Fruit fly (Drosophila melanogaster) whole organism, embryonic: ENCODE results near the gene Rpp30.

ENCODE experiments used
- Adf1 ChIP-seq: fragments of 200-800 bp; sonication (Bioruptor generic); IDR thresholded peaks from 2 replicates; pipeline ENCODE4 v1.3.6; 2022; ENCODE audit warnings: missing biosample characterization, missing genetic modification characterization
- B-H2 ChIP-seq: fragments of 200-800 bp; sonication (Bioruptor generic); optimal IDR thresholded peaks from 2 replicates; lab custom pipeline; 2018; ENCODE audit warnings: missing biosample characterization, mild to moderate bottlenecking, missing genetic modification characterization
- CG1024 ChIP-seq: fragments of 200-800 bp; sonication (Bioruptor generic); IDR thresholded peaks from 2 replicates; pipeline ENCODE4 v1.3.6; 2022; ENCODE audit warnings: missing biosample characterization, missing genetic modification characterization
- CG10431 ChIP-seq: fragments of 200-800 bp; sonication (Bioruptor generic); optimal IDR thresholded peaks from 3 replicates; lab custom pipeline; 2018; ENCODE audit warnings: missing biosample characterization, mild to moderate bottlenecking, missing genetic modification characterization
- CG11398 ChIP-seq: fragments of 200-800 bp; sonication (Bioruptor generic); optimal IDR thresholded peaks from 2 replicates; lab custom pipeline; 2016; ENCODE audit warnings: missing biosample characterization, missing genetic modification characterization
- CG11723 ChIP-seq: fragments of 200-800 bp; sonication (Bioruptor generic); optimal IDR thresholded peaks from 2 replicates; lab custom pipeline; 2017; ENCODE audit warnings: missing biosample characterization, mild to moderate bottlenecking, missing genetic modification characterization
- CG12236 ChIP-seq: fragments of 200-800 bp; sonication (Bioruptor generic); optimal IDR thresholded peaks from 2 replicates; lab custom pipeline; 2016; ENCODE audit warnings: missing biosample characterization, missing genetic modification characterization
- CG12659 ChIP-seq: fragments of 200-800 bp; sonication (Bioruptor generic); optimal IDR thresholded peaks from 3 replicates; lab custom pipeline; 2017; ENCODE audit warnings: mild to moderate bottlenecking, missing biosample characterization, missing genetic modification reagents, missing genetic modification characterization
- CG13424 ChIP-seq: fragments of 200-800 bp; sonication (Bioruptor generic); optimal IDR thresholded peaks from 2 replicates; lab custom pipeline; 2019; ENCODE audit warnings: missing biosample characterization, mild to moderate bottlenecking, missing genetic modification characterization, moderate library complexity
- CG13624 ChIP-seq: fragments of 200-800 bp; sonication (Bioruptor generic); optimal IDR thresholded peaks from 2 replicates; lab custom pipeline; 2016; ENCODE audit warnings: missing biosample characterization, missing genetic modification characterization
- CG13775 ChIP-seq: fragments of 200-800 bp; sonication (Bioruptor generic); optimal IDR thresholded peaks from 3 replicates; lab custom pipeline; 2017; ENCODE audit warnings: missing biosample characterization, mild to moderate bottlenecking, missing genetic modification characterization
- CG14050 ChIP-seq: fragments of 200-800 bp; sonication (Bioruptor generic); IDR thresholded peaks from 3 replicates; pipeline ENCODE4 v1.3.6; 2022; ENCODE audit warnings: missing biosample characterization, missing genetic modification characterization
- CG14441 ChIP-seq: fragments of 200-800 bp; sonication (Bioruptor generic); IDR thresholded peaks from 2 replicates; pipeline ENCODE4 v1.3.6; 2022; ENCODE audit warnings: missing biosample characterization, missing genetic modification characterization
- CG15011 ChIP-seq: fragments of 200-800 bp; sonication (Bioruptor generic); optimal IDR thresholded peaks from 3 replicates; lab custom pipeline; 2018; ENCODE audit warnings: missing biosample characterization, mild to moderate bottlenecking, missing genetic modification characterization
- CG15601 ChIP-seq: fragments of 200-800 bp; sonication (Bioruptor generic); optimal IDR thresholded peaks from 3 replicates; lab custom pipeline; 2019; ENCODE audit warnings: missing biosample characterization, mild to moderate bottlenecking, missing genetic modification characterization, moderate library complexity
- CG1647 ChIP-seq: fragments of 200-800 bp; sonication (Bioruptor generic); optimal IDR thresholded peaks from 3 replicates; lab custom pipeline; 2016; ENCODE audit warnings: missing biosample characterization, missing genetic modification characterization
- CG17385 ChIP-seq: fragments of 200-800 bp; sonication (Bioruptor generic); optimal IDR thresholded peaks from 3 replicates; lab custom pipeline; 2018; ENCODE audit warnings: missing biosample characterization, mild to moderate bottlenecking, missing genetic modification characterization
- CG18262 ChIP-seq: fragments of 200-800 bp; optimal IDR thresholded peaks from 3 replicates; lab custom pipeline; 2019; ENCODE audit warnings: missing biosample characterization, mild to moderate bottlenecking, missing genetic modification characterization, moderate library complexity
- CG2116 ChIP-seq: fragments of 200-800 bp; sonication (Bioruptor generic); optimal IDR thresholded peaks from 3 replicates; lab custom pipeline; 2018; ENCODE audit warnings: missing biosample characterization, mild to moderate bottlenecking, missing genetic modification characterization
- CG2199 ChIP-seq: fragments of 200-800 bp; sonication (Bioruptor generic); IDR thresholded peaks from 3 replicates; pipeline ENCODE4 v1.3.6; 2022; ENCODE audit warnings: missing biosample characterization, missing genetic modification characterization
- CG3163 ChIP-seq: fragments of 200-800 bp; sonication (Bioruptor generic); optimal IDR thresholded peaks from 3 replicates; lab custom pipeline; 2016; ENCODE audit warnings: missing biosample characterization, missing genetic modification characterization
- CG4820 ChIP-seq: fragments of 200-800 bp; sonication (Bioruptor generic); optimal IDR thresholded peaks from 3 replicates; lab custom pipeline; 2016; ENCODE audit warnings: missing biosample characterization, missing genetic modification characterization
- CG9727 ChIP-seq: fragments of 200-800 bp; sonication (Bioruptor generic); optimal IDR thresholded peaks from 3 replicates; lab custom pipeline; 2017; ENCODE audit warnings: missing biosample characterization, mild to moderate bottlenecking, missing genetic modification characterization
- CHES-1-like ChIP-seq: fragments of 200-800 bp; sonication (Bioruptor generic); optimal IDR thresholded peaks from 2 replicates; lab custom pipeline; 2016; ENCODE audit warnings: missing biosample characterization, missing genetic modification characterization
- CoRest ChIP-seq: fragments of 200-800 bp; sonication (Bioruptor generic); optimal IDR thresholded peaks from 3 replicates; lab custom pipeline; 2018; ENCODE audit warnings: missing biosample characterization, mild to moderate bottlenecking, missing genetic modification characterization, moderate library complexity
- CrebB ChIP-seq: fragments of 200-800 bp; sonication (Bioruptor generic); optimal IDR thresholded peaks from 3 replicates; lab custom pipeline; 2018; ENCODE audit warnings: missing biosample characterization, mild to moderate bottlenecking, missing genetic modification characterization
- D19A ChIP-seq: fragments of 200-800 bp; optimal IDR thresholded peaks from 3 replicates; lab custom pipeline; 2019; ENCODE audit warnings: missing biosample characterization, mild to moderate bottlenecking, missing genetic modification characterization, moderate library complexity
- Deaf1 ChIP-seq: fragments of 200-800 bp; optimal IDR thresholded peaks from 3 replicates; lab custom pipeline; 2019; ENCODE audit warnings: missing biosample characterization, mild to moderate bottlenecking, missing genetic modification characterization, moderate library complexity
- Dip2 ChIP-seq: fragments of 200-800 bp; sonication (Bioruptor generic); IDR thresholded peaks from 2 replicates; pipeline ENCODE4 v1.3.6; 2022; ENCODE audit warnings: missing biosample characterization, missing genetic modification characterization
- Dref ChIP-seq: fragments of 200-800 bp; sonication (Bioruptor generic); IDR thresholded peaks from 2 replicates; pipeline ENCODE4 v1.3.6; 2022; ENCODE audit warnings: missing biosample characterization, missing genetic modification characterization
- Drgx ChIP-seq: fragments of 200-800 bp; sonication (Bioruptor generic); IDR thresholded peaks from 2 replicates; pipeline ENCODE4 v1.3.6; 2022; ENCODE audit warnings: missing biosample characterization, missing genetic modification characterization
- HmgZ ChIP-seq: fragments of 200-800 bp; sonication (Bioruptor generic); optimal IDR thresholded peaks from 2 replicates; lab custom pipeline; 2018; ENCODE audit warnings: missing biosample characterization, mild to moderate bottlenecking, missing genetic modification characterization
- Hmr ChIP-seq: fragments of 200-800 bp; sonication (Bioruptor generic); optimal IDR thresholded peaks from 3 replicates; lab custom pipeline; 2017; ENCODE audit warnings: mild to moderate bottlenecking, missing biosample characterization, missing genetic modification reagents, missing genetic modification characterization
- MBD-R2 ChIP-seq: fragments of 200-800 bp; sonication (Bioruptor generic); IDR thresholded peaks from 2 replicates; pipeline ENCODE4 v1.3.6; 2022; ENCODE audit warnings: missing biosample characterization, missing genetic modification characterization
- Mes4 ChIP-seq: fragments of 200-800 bp; sonication (Bioruptor generic); optimal IDR thresholded peaks from 2 replicates; lab custom pipeline; 2016; ENCODE audit warnings: missing biosample characterization, missing genetic modification characterization
- Scr ChIP-seq: fragments of 200-800 bp; sonication (Bioruptor generic); IDR thresholded peaks from 2 replicates; pipeline ENCODE4 v1.3.6; 2022; ENCODE audit warnings: missing biosample characterization, missing genetic modification characterization; ENCODE audit not compliant: partially characterized antibody
- Sox100B ChIP-seq: fragments of 200-800 bp; sonication (Bioruptor generic); optimal IDR thresholded peaks from 3 replicates; lab custom pipeline; 2018; ENCODE audit warnings: missing biosample characterization, mild to moderate bottlenecking, missing genetic modification characterization
- YL-1 ChIP-seq: fragments of 200-800 bp; sonication (Bioruptor generic); optimal IDR thresholded peaks from 3 replicates; lab custom pipeline; 2017; ENCODE audit warnings: missing biosample characterization, mild to moderate bottlenecking, missing genetic modification characterization
- ac ChIP-seq: fragments of 200-800 bp; sonication (Bioruptor generic); optimal IDR thresholded peaks from 3 replicates; lab custom pipeline; 2017; ENCODE audit warnings: missing biosample characterization, mild to moderate bottlenecking, missing genetic modification characterization
- ase ChIP-seq: fragments of 200-800 bp; sonication (Bioruptor generic); IDR thresholded peaks from 3 replicates; pipeline ENCODE4 v1.3.6; 2022; ENCODE audit warnings: missing biosample characterization, missing genetic modification characterization
- bsh ChIP-seq, 2 experiments: fragments of 200-800 bp; sonication (Bioruptor generic); optimal IDR thresholded peaks; 2 replicates each; lab custom pipeline; 2017 to 2018; ENCODE audit warnings: mild to moderate bottlenecking in 2 of 2, missing biosample characterization in 2 of 2, missing genetic modification characterization in 2 of 2, moderate library complexity in 1 of 2
- gem ChIP-seq: fragments of 200-800 bp; sonication (Bioruptor generic); optimal IDR thresholded peaks from 2 replicates; lab custom pipeline; 2019; ENCODE audit warnings: missing biosample characterization, mild to moderate bottlenecking, missing genetic modification characterization, moderate library complexity
- kni ChIP-seq: fragments of 200-800 bp; sonication (Bioruptor generic); optimal IDR thresholded peaks from 3 replicates; lab custom pipeline; 2017; ENCODE audit warnings: mild to moderate bottlenecking, missing biosample characterization, missing genetic modification reagents, missing genetic modification characterization
- lilli ChIP-seq: fragments of 200-800 bp; sonication (Bioruptor generic); optimal IDR thresholded peaks from 3 replicates; lab custom pipeline; 2016; ENCODE audit warnings: missing biosample characterization, missing genetic modification characterization
- mirr ChIP-seq: fragments of 200-800 bp; sonication (Bioruptor generic); optimal IDR thresholded peaks from 3 replicates; lab custom pipeline; 2018; ENCODE audit warnings: missing biosample characterization, mild to moderate bottlenecking, missing genetic modification characterization
- odd ChIP-seq: fragments of 200-800 bp; sonication (Bioruptor generic); optimal IDR thresholded peaks from 2 replicates; lab custom pipeline; 2017; ENCODE audit warnings: missing biosample characterization, mild to moderate bottlenecking, missing genetic modification characterization
- onecut ChIP-seq: fragments of 200-800 bp; sonication (Bioruptor generic); IDR thresholded peaks from 2 replicates; pipeline ENCODE4 v1.3.6; 2022; ENCODE audit warnings: missing biosample characterization, missing genetic modification characterization
- p53 ChIP-seq: fragments of 200-800 bp; sonication (Bioruptor generic); optimal IDR thresholded peaks from 2 replicates; lab custom pipeline; 2016; ENCODE audit warnings: missing biosample characterization, missing genetic modification characterization
- psq ChIP-seq: fragments of 200-800 bp; sonication (Bioruptor generic); optimal IDR thresholded peaks from 2 replicates; lab custom pipeline; 2017; ENCODE audit warnings: missing biosample characterization, missing genetic modification characterization
- ttk ChIP-seq: fragments of 200-800 bp; sonication (Bioruptor generic); IDR thresholded peaks from 2 replicates; pipeline ENCODE4 v2.1.2; 2022; ENCODE audit warnings: missing biosample characterization, missing genetic modification characterization
- wek ChIP-seq: fragments of 200-800 bp; sonication (Bioruptor generic); optimal IDR thresholded peaks from 3 replicates; lab custom pipeline; 2018; ENCODE audit warnings: missing biosample characterization, mild to moderate bottlenecking, missing genetic modification characterization, moderate library complexity

The Rpp30 gene

dm6 chr2L:220509-220908, 31.7 kb downstream of the Rpp30 start (continued):
- TF ChIP-seq Dip2 (GFP tag; lab: Robert Waterston, UW) (no peak), ase (GFP tag; lab: Robert Waterston, UW) (no peak), CG13775 (GFP tag; lab: Kevin White, UChicago) (peak; percentile 4), CG15601 (tag; lab: Kevin White, UChicago) (peak; percentile 55), CG12659 (GFP tag; lab: Kevin White, UChicago) (peak; percentile 20), CG15011 (GFP tag; lab: Kevin White, UChicago) (peak; percentile 34), Dref (GFP tag; lab: Robert Waterston, UW) (no peak), CG4820 (GFP tag; lab: Kevin White, UChicago) (no peak), HmgZ (tag; lab: Kevin White, UChicago) (peak; percentile 11), CG17385 (peak; percentile 53), Drgx (GFP tag; lab: Robert Waterston, UW) (no peak), YL-1 (peak; percentile 17), Sox100B (GFP tag; lab: Kevin White, UChicago) (peak; percentile 42), gem (tag; lab: Kevin White, UChicago) (peak; percentile 21), onecut (GFP tag; lab: Robert Waterston, UW) (peak; percentile 56; the same call in 1 of the 2 replicates), bsh (GFP tag; optimal IDR thresholded peaks at IDR 0.05; lab: Kevin White, UChicago) (peak; percentile 44 to 45), Adf1 (GFP tag; lab: Robert Waterston, UW) (peak; percentile 16; the same call in 1 of the 2 replicates), kni (peak; percentile 47), D19A (tag; lab: Kevin White, UChicago) (peak; percentile 24), psq (peak; percentile 95), CG3163 (peak; percentile 5), CG10431 (peak; percentile 12), CG11398 (GFP tag; lab: Kevin White, UChicago) (peak; percentile 21), mirr (peak; percentile 34), CG9727 (peak; percentile 49), odd (GFP tag; lab: Kevin White, UChicago) (peak; percentile 52), Hmr (GFP tag; lab: Kevin White, UChicago) (peak; percentile 50), CG1647 (GFP tag; lab: Kevin White, UChicago) (peak; percentile 8), CG13424 (tag; lab: Kevin White, UChicago) (peak; percentile 8), CG18262 (peak; percentile 15), p53 (GFP tag; lab: Kevin White, UChicago) (no peak), ttk (GFP tag; lab: Robert Waterston, UW) (no peak; the same call in 1 of the 2 replicates), B-H2 (GFP tag; lab: Kevin White, UChicago) (peak; percentile 23), Mes4 (GFP tag; lab: Kevin White, UChicago) (peak; percentile 24), lilli (GFP tag; lab: Kevin White, UChicago) (peak; percentile 1), CG13624 (GFP tag; lab: Kevin White, UChicago) (peak; percentile 5), CG1024 (peak; percentile 28; the same call in 1 of the 2 replicates), CG2199 (GFP tag; lab: Robert Waterston, UW) (peak; percentile 89), wek (GFP tag; lab: Kevin White, UChicago) (peak; percentile 71), ac (peak; percentile 47), MBD-R2 (GFP tag; lab: Robert Waterston, UW) (no peak), Scr (GFP tag; lab: Robert Waterston, UW) (no peak), Deaf1 (tag; lab: Kevin White, UChicago) (peak; percentile 83), CG14441 (0 out of 2 replicates have a peak, but pooled peaks have one; percentile 23), CG2116 (GFP tag; lab: Kevin White, UChicago) (no peak), CHES-1-like (peak; percentile 25), CG12236 (GFP tag; lab: Kevin White, UChicago) (no peak), CG11723 (GFP tag; lab: Kevin White, UChicago) (peak; percentile 1), CoRest (tag; lab: Kevin White, UChicago) (peak; percentile 4), CrebB (tag; lab: Kevin White, UChicago) (peak; percentile 47), CG14050 (no peak)
